Comparison of ENCODE assay signal across 1 fruit fly cellular context in genomic region chr3L:16768001-16768652, dm6.
TF ChIP-seq lines count a peak whose summit lies in the region.

No protein-coding gene starts in this region.

TF ChIP-seq in whole organism, embryonic, 481 proteins besides CTCF, POLR2A, EP300 and RAD21 (continued from another document):
- no peak for TF ChIP-seq CG2120 (GFP tag; optimal IDR thresholded peaks at IDR 0.05; lab: Kevin White, UChicago)
- TF ChIP-seq psq (GFP tag; optimal IDR thresholded peaks at IDR 0.05; lab: Kevin White, UChicago): no peak
- TF ChIP-seq D19B (GFP tag; optimal IDR thresholded peaks at IDR 0.05; lab: Kevin White, UChicago): peak; percentile 82
- peak; percentile 4 for TF ChIP-seq CG13424 (tag; optimal IDR thresholded peaks at IDR 0.05; lab: Kevin White, UChicago)
- TF ChIP-seq cas (GFP tag; IDR thresholded peaks at IDR 0.05; lab: Robert Waterston, UW): no peak
- TF ChIP-seq CG9797 (GFP tag; optimal IDR thresholded peaks at IDR 0.05; lab: Kevin White, UChicago): no peak
- TF ChIP-seq tin (GFP tag; optimal IDR thresholded peaks at IDR 0.05; lab: Kevin White, UChicago): peak; percentile 66
- TF ChIP-seq gfzf (GFP tag; optimal IDR thresholded peaks at IDR 0.05; lab: Kevin White, UChicago): no peak
- no peak for TF ChIP-seq CG5953 (GFP tag; IDR thresholded peaks at IDR 0.05; lab: Robert Waterston, UW)
- TF ChIP-seq CG1832 (GFP tag; optimal IDR thresholded peaks at IDR 0.05; lab: Kevin White, UChicago): no peak
- TF ChIP-seq CG1603 (tag; optimal IDR thresholded peaks at IDR 0.05; lab: Kevin White, UChicago): peak; percentile 83
- TF ChIP-seq hb (GFP tag; IDR thresholded peaks at IDR 0.05; lab: Robert Waterston, UW; ENCODE audit: partially characterized antibody): no peak
- peak; percentile 76 for TF ChIP-seq CG10979 (tag; optimal IDR thresholded peaks at IDR 0.05; lab: Kevin White, UChicago)
- peak; percentile 53 for TF ChIP-seq twi (tag; optimal IDR thresholded peaks at IDR 0.05; lab: Kevin White, UChicago)
- TF ChIP-seq tna (GFP tag; IDR thresholded peaks at IDR 0.05; lab: Robert Waterston, UW; ENCODE audit: partially characterized antibody): peak; percentile 24; the same call in 1 of the 2 replicates
- no peak for TF ChIP-seq CG3163 (GFP tag; optimal IDR thresholded peaks at IDR 0.05; lab: Kevin White, UChicago)
- TF ChIP-seq nmo (GFP tag; optimal IDR thresholded peaks at IDR 0.05; lab: Kevin White, UChicago): peak; percentile 59
- peak; percentile 32; the same call in 1 of the 2 replicates for TF ChIP-seq lmd (GFP tag; IDR thresholded peaks at IDR 0.05; lab: Robert Waterston, UW)
- TF ChIP-seq MTF-1 (GFP tag; optimal IDR thresholded peaks at IDR 0.05; lab: Kevin White, UChicago; ENCODE audit: borderline replicate concordance): no peak
- TF ChIP-seq CG11723 (GFP tag; optimal IDR thresholded peaks at IDR 0.05; lab: Kevin White, UChicago): no peak
- no peak for TF ChIP-seq gcm2 (GFP tag; optimal IDR thresholded peaks at IDR 0.05; lab: Kevin White, UChicago)
- no peak for TF ChIP-seq da (GFP tag; optimal IDR thresholded peaks at IDR 0.05; lab: Kevin White, UChicago)
- TF ChIP-seq CG16813 (GFP tag; IDR thresholded peaks at IDR 0.05; lab: Robert Waterston, UW; ENCODE audit: partially characterized antibody): peak; percentile 57; the same call in 2 of the 3 replicates
- peak; percentile 54 for TF ChIP-seq CG17328 (GFP tag; IDR thresholded peaks at IDR 0.05; lab: Robert Waterston, UW)
- TF ChIP-seq mld (GFP tag; IDR thresholded peaks at IDR 0.05; lab: Robert Waterston, UW; ENCODE audit: partially characterized antibody): no peak
- no peak for TF ChIP-seq sens-2 (GFP tag; IDR thresholded peaks at IDR 0.05; lab: Robert Waterston, UW)
- no peak for TF ChIP-seq CG3847 (GFP tag; IDR thresholded peaks at IDR 0.05; lab: Robert Waterston, UW)
- no peak for TF ChIP-seq CG12104 (GFP tag; optimal IDR thresholded peaks at IDR 0.05; lab: Kevin White, UChicago)
- peak; percentile 55 for TF ChIP-seq fd102C (GFP tag; optimal IDR thresholded peaks at IDR 0.05; lab: Kevin White, UChicago)
- no peak for TF ChIP-seq CG10147 (GFP tag; optimal IDR thresholded peaks at IDR 0.05; lab: Kevin White, UChicago)
- TF ChIP-seq nerfin-1 (tag; optimal IDR thresholded peaks at IDR 0.05; lab: Kevin White, UChicago): peak; percentile 29
- TF ChIP-seq NFAT (GFP tag; IDR thresholded peaks at IDR 0.05; lab: Robert Waterston, UW): no peak
- TF ChIP-seq CG34422 (GFP tag; IDR thresholded peaks at IDR 0.05; lab: Robert Waterston, UW): no peak
- TF ChIP-seq CG13287 (GFP tag; IDR thresholded peaks at IDR 0.05; lab: Robert Waterston, UW; ENCODE audit: partially characterized antibody): no peak
- TF ChIP-seq CG8944 (GFP tag; optimal IDR thresholded peaks at IDR 0.05; lab: Kevin White, UChicago): no peak
- no peak for TF ChIP-seq CG15011 (GFP tag; optimal IDR thresholded peaks at IDR 0.05; lab: Kevin White, UChicago)
- no peak for TF ChIP-seq scrt (GFP tag; optimal IDR thresholded peaks at IDR 0.05; lab: Kevin White, UChicago)
- no peak for TF ChIP-seq CG10431 (GFP tag; optimal IDR thresholded peaks at IDR 0.05; lab: Kevin White, UChicago)
- no peak for TF ChIP-seq B-H2 (GFP tag; optimal IDR thresholded peaks at IDR 0.05; lab: Kevin White, UChicago)
- TF ChIP-seq pum (GFP tag; optimal IDR thresholded peaks at IDR 0.05; lab: Kevin White, UChicago): peak; percentile 39
- no peak for TF ChIP-seq abd-A (tag; optimal IDR thresholded peaks at IDR 0.05; lab: Kevin White, UChicago)
- peak; percentile 77 for TF ChIP-seq Med (GFP tag; lab: Kevin White, UChicago)
- no peak for TF ChIP-seq CHES-1-like (GFP tag; optimal IDR thresholded peaks at IDR 0.05; lab: Kevin White, UChicago)
- no peak for TF ChIP-seq Dip3 (GFP tag; optimal IDR thresholded peaks at IDR 0.05; lab: Kevin White, UChicago)
- TF ChIP-seq Ada2b (GFP tag; IDR thresholded peaks at IDR 0.05; lab: Robert Waterston, UW): no peak
- no peak for TF ChIP-seq CG6654 (GFP tag; optimal IDR thresholded peaks at IDR 0.05; lab: Kevin White, UChicago)
- TF ChIP-seq ems (GFP tag; optimal IDR thresholded peaks at IDR 0.05; lab: Kevin White, UChicago): peak; percentile 6
- no peak for TF ChIP-seq zen2 (GFP tag; IDR thresholded peaks at IDR 0.05; lab: Robert Waterston, UW; ENCODE audit: partially characterized antibody)
- TF ChIP-seq inv (GFP tag; IDR thresholded peaks at IDR 0.05; lab: Robert Waterston, UW; ENCODE audit: partially characterized antibody): no peak
- no peak for TF ChIP-seq CG42726 (GFP tag; IDR thresholded peaks at IDR 0.05; lab: Robert Waterston, UW; ENCODE audit: partially characterized antibody)
- TF ChIP-seq CG4617 (GFP tag; optimal IDR thresholded peaks at IDR 0.05; lab: Kevin White, UChicago; ENCODE audit: borderline replicate concordance): no peak
- TF ChIP-seq run (tag; optimal IDR thresholded peaks at IDR 0.05; lab: Kevin White, UChicago): no peak
